Worm (Caenorhabditis elegans): Measurements from ENCODE around the gene talp-3.
A peak's percentile ranks its signal among the peaks of the same experiment; 100 is the strongest.

The talp-3 gene

DNA sequence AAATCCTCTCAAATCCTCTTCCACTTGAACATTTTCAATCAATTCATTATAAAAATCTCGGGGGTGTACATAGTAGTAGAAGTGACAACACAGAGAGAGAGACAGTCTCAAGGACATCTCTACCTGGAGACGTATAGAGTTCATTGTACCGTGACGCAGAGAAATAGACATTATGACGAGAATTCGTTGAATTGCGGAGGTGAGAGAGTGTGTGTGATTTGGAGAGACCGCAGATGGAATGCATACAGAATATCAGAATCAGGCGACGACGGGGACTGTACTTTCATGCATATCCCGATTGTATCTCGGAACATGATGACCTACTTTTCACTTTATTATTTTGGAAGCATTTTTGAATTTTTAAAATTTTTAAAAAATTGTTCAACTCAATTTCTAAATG, 22.6 kb upstream of the talp-3 start:
- TF ChIP-seq nfya-1 (tag; optimal IDR thresholded peaks at IDR 0.05; ENCODE audit: insufficient read depth): peak; percentile 3
- no peak for TF ChIP-seq nhr-77 (tag; optimal IDR thresholded peaks at IDR 0.05)
- TF ChIP-seq nhr-23 (tag; optimal IDR thresholded peaks at IDR 0.05): peak; percentile 80
- peak; percentile 55 for TF ChIP-seq nhr-43 (tag; optimal IDR thresholded peaks at IDR 0.05; ENCODE audit: poor library complexity, severe bottlenecking)
- TF ChIP-seq ceh-28 (tag; optimal IDR thresholded peaks at IDR 0.05): peak; percentile 57
- TF ChIP-seq nhr-25 (tag; optimal IDR thresholded peaks at IDR 0.05): peak; percentile 97
- no peak for TF ChIP-seq pqm-1 (tag; optimal IDR thresholded peaks at IDR 0.05)

DNA sequence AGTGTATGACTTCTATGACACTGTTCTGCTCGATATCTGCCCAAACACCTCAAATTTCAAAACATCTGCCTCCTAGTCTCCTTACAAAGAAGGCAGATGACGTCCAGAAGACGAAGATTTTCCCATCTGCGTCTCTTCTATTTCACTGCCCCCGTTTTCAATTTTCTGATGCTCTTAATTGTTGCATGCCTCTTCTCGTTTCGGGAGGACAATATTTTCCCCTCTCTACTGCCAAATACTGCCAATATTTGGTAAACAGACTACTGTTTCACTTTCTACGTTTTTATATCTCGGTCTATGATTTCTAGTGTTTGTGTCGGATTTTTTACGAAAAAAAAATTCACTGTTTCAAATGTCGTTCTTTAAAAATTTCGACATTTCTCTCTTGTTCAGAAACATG, 8.2 kb upstream of the talp-3 start:
- TF ChIP-seq lin-39 (tag; optimal IDR thresholded peaks at IDR 0.05) (no peak), ztf-11 (tag; optimal IDR thresholded peaks at IDR 0.05) (no peak), hmg-11 (tag; optimal IDR thresholded peaks at IDR 0.05) (no peak), nhr-11 (tag; optimal IDR thresholded peaks at IDR 0.05) (no peak), R02D3.7 (tag; optimal IDR thresholded peaks at IDR 0.05) (no peak), zag-1 (tag; optimal IDR thresholded peaks at IDR 0.05) (no peak), fkh-10 (GFP tag; optimal IDR thresholded peaks at IDR 0.05) (no peak), nhr-237 (tag; optimal IDR thresholded peaks at IDR 0.05) (no peak), nhr-28 (tag; optimal IDR thresholded peaks at IDR 0.05) (no peak), fkh-2 (tag; optimal IDR thresholded peaks at IDR 0.05) (no peak), lsy-12 (tag; optimal IDR thresholded peaks at IDR 0.05) (no peak), ztf-4 (tag; optimal IDR thresholded peaks at IDR 0.05) (no peak), mml-1 (tag; optimal IDR thresholded peaks at IDR 0.05) (no peak), unc-62 (GFP tag; optimal IDR thresholded peaks at IDR 0.05) (no peak), aly-2 (tag; optimal IDR thresholded peaks at IDR 0.05) (no peak), ceh-28 (tag; optimal IDR thresholded peaks at IDR 0.05) (no peak), ama-1 (optimal IDR thresholded peaks at IDR 0.05) (no peak), fos-1 (tag; optimal IDR thresholded peaks at IDR 0.05) (no peak)

DNA sequence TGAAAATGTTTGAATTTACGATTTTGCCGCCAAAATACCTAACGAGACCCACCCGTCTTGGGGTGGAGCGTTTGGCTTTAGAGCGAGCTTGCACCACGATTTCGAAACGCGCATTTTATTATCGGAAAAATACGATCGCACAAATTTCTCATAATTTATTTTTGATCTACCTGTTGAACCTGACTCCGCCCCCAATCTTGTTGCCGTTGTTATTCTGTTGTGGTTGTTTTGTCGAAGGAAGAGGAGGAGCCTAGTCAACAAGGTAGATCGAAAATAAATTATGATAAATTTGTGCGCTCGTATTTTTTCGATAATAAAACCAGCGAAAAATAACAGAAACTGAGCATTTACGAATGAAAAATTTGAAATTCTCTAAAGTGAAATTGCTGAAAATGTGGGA, 5.7 kb upstream of the talp-3 start:
- TF ChIP-seq snpc-4 (tag; optimal IDR thresholded peaks at IDR 0.05) (no peak), ztf-4 (tag; optimal IDR thresholded peaks at IDR 0.05) (no peak), eor-1 (tag; optimal IDR thresholded peaks at IDR 0.05) (no peak), fos-1 (tag; optimal IDR thresholded peaks at IDR 0.05) (no peak), ZK546.5 (tag; optimal IDR thresholded peaks at IDR 0.05) (no peak), nhr-43 (tag; optimal IDR thresholded peaks at IDR 0.05; ENCODE audit: poor library complexity, severe bottlenecking) (no peak), tbx-2 (tag; optimal IDR thresholded peaks at IDR 0.05) (no peak), egl-27 (tag; optimal IDR thresholded peaks at IDR 0.05) (no peak), aly-2 (tag; optimal IDR thresholded peaks at IDR 0.05) (no peak)

DNA sequence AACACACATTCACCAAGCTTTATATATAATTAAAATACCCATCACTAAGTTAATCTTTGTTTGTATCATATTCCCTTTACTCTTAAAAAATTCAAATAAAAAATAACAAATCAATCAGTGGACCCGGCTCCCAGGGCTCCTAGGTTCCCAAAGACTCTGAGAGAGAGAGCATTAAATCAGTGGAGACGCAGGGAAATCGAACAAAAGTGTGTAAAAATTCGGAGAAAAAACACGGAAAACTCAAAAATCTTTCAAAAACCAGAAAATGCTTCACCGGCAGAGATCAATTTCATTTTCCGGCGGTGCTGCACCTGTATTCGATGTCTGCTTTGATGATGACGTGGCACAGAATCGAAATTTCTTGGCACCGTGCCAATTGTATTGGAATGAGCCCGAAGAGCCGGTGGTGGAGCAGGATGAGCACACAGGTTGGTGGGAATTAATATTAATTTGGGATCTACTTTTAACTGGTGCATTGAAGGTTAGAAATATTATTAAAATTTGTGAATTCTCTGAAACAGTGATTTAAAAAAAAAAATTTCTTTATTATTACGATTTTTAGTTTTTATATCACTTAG, 5.0 kb upstream of the talp-3 start, which contains the start of gene anoh-2:
anoh-2 (plus strand) TSS at position 255 of the 578 bp plus-strand sequence.
- no peak for TF ChIP-seq nhr-237 (tag; optimal IDR thresholded peaks at IDR 0.05)
- peak; percentile 48 for TF ChIP-seq ama-1 (optimal IDR thresholded peaks at IDR 0.05)
- TF ChIP-seq tbx-2 (tag; optimal IDR thresholded peaks at IDR 0.05): no peak

DNA sequence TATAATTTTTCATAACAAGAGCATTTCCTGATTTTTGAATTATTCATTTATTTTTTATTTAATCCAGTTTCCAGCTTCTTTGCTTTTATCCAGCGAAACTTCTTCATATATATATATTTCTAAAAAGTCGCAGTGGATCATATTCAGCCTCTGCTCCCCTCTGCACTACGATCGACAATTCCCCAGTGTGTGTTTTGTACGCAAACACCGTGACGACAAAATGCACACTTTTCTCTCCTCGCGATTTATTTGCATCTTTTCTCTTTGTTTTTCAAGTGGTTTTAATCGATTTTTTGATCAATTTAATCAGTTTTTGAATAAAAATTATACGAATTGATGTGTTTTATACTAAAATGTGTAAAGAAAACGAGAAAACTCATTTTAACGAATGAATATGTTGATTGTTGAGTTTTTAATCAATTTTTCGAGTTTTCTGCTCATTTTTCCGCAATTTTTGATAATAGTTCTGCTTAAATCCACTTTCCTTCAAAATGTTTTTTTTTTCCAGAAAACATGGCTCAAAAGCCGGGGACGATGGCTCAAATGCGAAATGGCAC, 3.5 kb upstream of the talp-3 start, which contains the start of gene Y57G11C.33:
Y57G11C.33 (plus strand) TSS at position 507 of the 557 bp plus-strand sequence.
- TF ChIP-seq nfya-1 (tag; optimal IDR thresholded peaks at IDR 0.05; ENCODE audit: insufficient read depth) (peak; percentile 61), ceh-9 (tag; optimal IDR thresholded peaks at IDR 0.05) (no peak), nhr-11 (tag; optimal IDR thresholded peaks at IDR 0.05) (no peak), lin-15B (tag; optimal IDR thresholded peaks at IDR 0.05) (peak; percentile 4), nhr-23 (tag; optimal IDR thresholded peaks at IDR 0.05) (no peak), nhr-77 (tag; optimal IDR thresholded peaks at IDR 0.05) (no peak), ztf-4 (tag; optimal IDR thresholded peaks at IDR 0.05) (no peak), pha-4 (tag; optimal IDR thresholded peaks at IDR 0.05) (peak; percentile 39), fos-1 (tag; optimal IDR thresholded peaks at IDR 0.05) (no peak), snpc-4 (tag; optimal IDR thresholded peaks at IDR 0.05) (peak; percentile 38), fkh-2 (tag; optimal IDR thresholded peaks at IDR 0.05) (no peak), nhr-12 (tag; optimal IDR thresholded peaks at IDR 0.05) (no peak), ceh-28 (tag; optimal IDR thresholded peaks at IDR 0.05) (no peak), nhr-237 (tag; optimal IDR thresholded peaks at IDR 0.05) (no peak), hmg-11 (tag; optimal IDR thresholded peaks at IDR 0.05) (peak; percentile 28), jun-1 (tag; optimal IDR thresholded peaks at IDR 0.05) (no peak), nhr-76 (tag; optimal IDR thresholded peaks at IDR 0.05) (no peak), elt-1 (tag; optimal IDR thresholded peaks at IDR 0.05) (no peak), elt-2 (tag; optimal IDR thresholded peaks at IDR 0.05) (no peak), lsy-12 (tag; optimal IDR thresholded peaks at IDR 0.05) (no peak), nhr-43 (tag; optimal IDR thresholded peaks at IDR 0.05; ENCODE audit: poor library complexity, severe bottlenecking) (no peak), ZK546.5 (tag; optimal IDR thresholded peaks at IDR 0.05) (no peak), tbx-2 (tag; optimal IDR thresholded peaks at IDR 0.05) (no peak), R02D3.7 (tag; optimal IDR thresholded peaks at IDR 0.05) (no peak)
